Fruit fly (Drosophila melanogaster) S2 (cell line): Measurements from ENCODE around the gene CG12679.

Source experiments
- CG8478 ChIP-seq: fragments of >200 bp; optimal IDR thresholded peaks from 2 replicates; lab custom pipeline; 2018
- CTCF ChIP-seq, 2 experiments: fragments of >200 bp; optimal IDR thresholded peaks; 2 replicates each; lab custom pipeline; 2018

DNA sequence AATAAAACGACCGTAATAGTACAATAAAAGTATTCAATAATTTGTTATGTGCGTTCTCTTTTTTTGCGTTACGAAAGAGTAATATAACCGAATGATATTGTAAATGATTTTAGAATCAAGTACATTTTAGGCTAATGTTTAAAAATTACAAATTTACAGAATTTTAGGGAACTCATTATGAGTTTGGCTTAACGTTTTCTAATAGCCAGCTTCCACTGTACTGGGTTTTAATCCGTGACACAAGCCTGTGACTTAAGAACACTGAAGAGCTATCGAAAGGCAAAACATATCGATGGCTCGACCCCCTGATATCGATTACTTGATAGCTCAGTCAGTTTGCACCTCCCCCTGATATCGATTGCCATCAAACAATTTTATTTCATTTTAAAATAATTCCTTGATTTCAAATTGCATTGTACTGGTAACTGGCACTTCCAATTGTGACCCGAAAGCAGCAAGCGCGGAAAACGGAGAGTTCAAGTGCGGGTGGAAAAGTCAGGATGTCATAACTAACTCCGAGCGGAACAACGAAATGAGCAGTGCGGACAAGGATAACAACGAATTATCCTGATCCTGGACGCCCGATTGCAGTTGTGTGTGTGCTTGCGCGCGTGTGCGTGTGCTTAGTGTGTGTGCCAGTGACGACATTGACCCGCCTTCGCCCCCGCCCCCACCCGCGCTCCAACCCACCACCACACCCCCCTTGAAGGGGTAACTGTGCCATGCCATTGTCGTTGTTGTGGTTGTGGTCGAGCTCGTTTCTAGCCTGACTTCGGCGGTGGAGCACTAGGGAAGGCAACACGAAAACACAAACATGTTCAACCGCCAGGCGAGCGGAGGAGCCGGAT is 18.0 kb upstream of the CG12679 start, which contains the start of gene HERC2:
- TF ChIP-seq CG8478 (lab: Kevin White, UChicago) (no peak), CTCF (optimal IDR thresholded peaks at IDR 0.05; lab: Kevin White, UChicago) (no peak)
